Fruit fly (Drosophila melanogaster) whole organism: ENCODE data around the gene Atx2.

Source experiments
- EcR ChIP-seq, 2 experiments: fragments of >200 bp; optimal IDR thresholded peaks; 2 replicates each; lab custom pipeline; 2017; ENCODE audit warnings: missing biosample characterization in 2 of 2, missing genetic modification characterization in 2 of 2, missing genetic modification reagents in 2 of 2
- pan ChIP-seq: fragments of >200 bp; optimal IDR thresholded peaks from 2 replicates; lab custom pipeline; 2017
- psq ChIP-seq: fragments of >200 bp; optimal IDR thresholded peaks from 2 replicates; lab custom pipeline; 2017

DNA sequence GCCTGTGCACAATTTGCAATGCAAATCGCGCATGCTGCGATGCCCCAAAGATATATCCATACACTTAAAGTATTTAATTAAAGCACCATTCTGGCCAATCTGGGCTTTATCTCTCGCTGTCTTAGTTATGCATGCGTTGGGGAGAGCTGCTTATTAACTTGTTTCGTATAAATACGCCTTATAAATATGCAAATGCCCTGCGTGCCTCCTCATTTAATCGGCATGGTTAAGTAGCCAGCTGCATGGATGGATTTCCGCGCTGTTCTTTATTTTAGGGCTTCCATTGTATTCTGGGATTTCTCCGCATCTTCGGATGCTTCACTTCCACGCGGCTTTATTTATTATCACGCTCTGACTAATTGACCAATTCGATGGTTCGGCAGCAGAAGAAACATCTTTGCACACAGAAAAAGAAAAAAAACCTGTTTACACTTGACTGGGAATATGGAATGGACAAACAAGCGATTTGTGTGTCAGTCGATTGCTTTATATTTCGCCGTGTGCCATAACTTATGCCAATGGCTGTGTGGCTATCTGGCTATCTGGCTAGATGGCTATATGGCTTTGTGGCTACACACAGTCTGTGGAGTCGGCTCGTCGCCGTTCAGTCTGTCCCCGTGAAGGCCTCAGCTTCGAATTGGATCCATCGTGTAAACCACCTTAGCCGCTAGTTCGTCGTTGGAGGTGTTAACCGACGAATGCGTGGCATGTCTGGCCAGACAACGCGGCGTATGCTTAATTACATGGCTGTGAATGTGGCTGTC lies 43.3 kb downstream of the Atx2 start:
- TF ChIP-seq EcR (GFP tag; optimal IDR thresholded peaks at IDR 0.05; lab: Kevin White, UChicago) (no peak), pan (no peak), psq (no peak)
